Fruit fly (Drosophila melanogaster): ENCODE data around the gene Krn.

Gene Krn

DNA sequence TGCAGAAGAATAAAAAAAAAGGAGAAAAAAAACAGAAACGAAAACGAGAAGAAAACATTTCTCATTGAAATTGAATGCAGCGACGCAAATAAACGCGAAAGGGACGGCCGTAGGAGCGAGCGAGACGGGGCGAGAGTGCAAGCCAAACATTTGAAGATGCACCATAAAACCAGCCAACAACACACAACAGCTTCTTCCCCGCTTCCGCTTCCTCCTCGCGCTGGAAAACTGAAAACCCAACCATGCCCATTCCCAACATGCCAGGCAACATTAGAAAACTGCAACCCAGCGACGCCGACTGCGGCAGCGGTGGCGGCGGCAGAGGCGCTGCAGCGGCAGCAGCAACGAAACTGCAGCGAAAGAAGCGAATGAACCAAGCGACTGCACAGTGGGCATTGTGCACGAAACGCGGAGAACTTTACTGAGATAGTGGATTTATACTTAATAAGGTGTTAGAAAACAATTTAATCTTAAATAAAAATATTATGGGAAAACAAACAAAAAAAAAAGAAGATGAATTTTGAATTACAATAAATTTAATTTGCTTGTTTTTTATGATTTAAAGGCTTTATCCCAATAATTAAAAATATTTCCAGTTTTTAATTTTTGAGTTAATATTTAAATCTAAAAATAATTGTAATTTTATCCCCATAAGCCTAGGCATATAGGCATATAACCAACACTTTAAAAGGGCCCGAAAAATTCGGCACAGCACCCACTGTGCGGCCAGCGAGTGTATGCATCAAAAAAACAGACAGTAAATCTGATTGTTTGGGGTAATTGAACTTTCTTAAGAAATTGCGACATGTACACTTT is 43.0 kb downstream of the Krn start (continued):
- no peak for TF ChIP-seq CG10274 (GFP tag; optimal IDR thresholded peaks at IDR 0.05)
- TF ChIP-seq dm (GFP tag; optimal IDR thresholded peaks at IDR 0.05), result no peak
- peak; percentile 66 for TF ChIP-seq CG8924 (tag; optimal IDR thresholded peaks at IDR 0.05)
- peak; percentile 70 for TF ChIP-seq corto (GFP tag; optimal IDR thresholded peaks at IDR 0.05)
- peak; percentile 95 for TF ChIP-seq CG17361 (GFP tag; IDR thresholded peaks at IDR 0.05)
- peak; percentile 87 for TF ChIP-seq Ssrp (tag; optimal IDR thresholded peaks at IDR 0.05)
- no peak for TF ChIP-seq CG15073 (GFP tag; optimal IDR thresholded peaks at IDR 0.05)
- peak; percentile 74 for TF ChIP-seq CG10267 (tag; optimal IDR thresholded peaks at IDR 0.05)
- TF ChIP-seq bcd (GFP tag; optimal IDR thresholded peaks at IDR 0.05), result peak; percentile 70
- TF ChIP-seq trh (GFP tag; optimal IDR thresholded peaks at IDR 0.05), result peak; percentile 14
- peak; percentile 68 for TF ChIP-seq gsb-n (tag; optimal IDR thresholded peaks at IDR 0.05)
- TF ChIP-seq rib (GFP tag; IDR thresholded peaks at IDR 0.05), result no peak
- TF ChIP-seq Dp (GFP tag; optimal IDR thresholded peaks at IDR 0.05), result no peak
- peak; percentile 34 for TF ChIP-seq Fer1 (GFP tag; optimal IDR thresholded peaks at IDR 0.05)
- TF ChIP-seq Stat92E (GFP tag; optimal IDR thresholded peaks at IDR 0.05), result peak in 1 of 3 experiments; percentile 26
- TF ChIP-seq Kr (GFP tag; optimal IDR thresholded peaks at IDR 0.05), result no peak
- no peak for TF ChIP-seq amos (GFP tag; IDR thresholded peaks at IDR 0.05; ENCODE audit: partially characterized antibody)
- TF ChIP-seq CG6254 (GFP tag; optimal IDR thresholded peaks at IDR 0.05), result peak; percentile 75
- TF ChIP-seq ftz-f1 (GFP tag; optimal IDR thresholded peaks at IDR 0.05), result no peak
- TF ChIP-seq CG18476 (GFP tag; optimal IDR thresholded peaks at IDR 0.05), result peak; percentile 36
- no peak for TF ChIP-seq Dll (GFP tag; IDR thresholded peaks at IDR 0.05; ENCODE audit: partially characterized antibody)
- no peak for TF ChIP-seq Hand (GFP tag; optimal IDR thresholded peaks at IDR 0.05)
- peak; percentile 55 for TF ChIP-seq tio (GFP tag; optimal IDR thresholded peaks at IDR 0.05)
- peak; percentile 64 for TF ChIP-seq PHDP (tag; optimal IDR thresholded peaks at IDR 0.05)
- TF ChIP-seq Usf (GFP tag; optimal IDR thresholded peaks at IDR 0.05), result peak; percentile 35

DNA sequence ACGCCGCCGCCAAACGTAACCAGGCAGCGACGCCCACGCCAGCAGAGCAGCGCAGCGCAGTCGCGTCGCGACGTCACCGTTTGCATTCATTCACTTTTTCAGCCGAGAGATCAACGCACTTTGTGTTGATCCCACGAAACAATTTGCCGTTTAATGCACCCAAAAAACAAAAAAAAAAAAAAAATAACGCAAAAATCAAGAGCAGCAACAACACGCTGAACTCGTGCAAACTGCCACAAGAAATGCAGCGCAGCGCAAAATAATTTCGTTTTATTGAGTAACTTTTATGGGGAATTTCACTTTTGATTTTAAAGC is 45.1 kb downstream of the Krn start:
- TF ChIP-seq danr (GFP tag; IDR thresholded peaks at IDR 0.05) (no peak), CG11247 (GFP tag; IDR thresholded peaks at IDR 0.05) (0 out of 2 replicates have a peak, but pooled peaks have one; percentile 28)

DNA sequence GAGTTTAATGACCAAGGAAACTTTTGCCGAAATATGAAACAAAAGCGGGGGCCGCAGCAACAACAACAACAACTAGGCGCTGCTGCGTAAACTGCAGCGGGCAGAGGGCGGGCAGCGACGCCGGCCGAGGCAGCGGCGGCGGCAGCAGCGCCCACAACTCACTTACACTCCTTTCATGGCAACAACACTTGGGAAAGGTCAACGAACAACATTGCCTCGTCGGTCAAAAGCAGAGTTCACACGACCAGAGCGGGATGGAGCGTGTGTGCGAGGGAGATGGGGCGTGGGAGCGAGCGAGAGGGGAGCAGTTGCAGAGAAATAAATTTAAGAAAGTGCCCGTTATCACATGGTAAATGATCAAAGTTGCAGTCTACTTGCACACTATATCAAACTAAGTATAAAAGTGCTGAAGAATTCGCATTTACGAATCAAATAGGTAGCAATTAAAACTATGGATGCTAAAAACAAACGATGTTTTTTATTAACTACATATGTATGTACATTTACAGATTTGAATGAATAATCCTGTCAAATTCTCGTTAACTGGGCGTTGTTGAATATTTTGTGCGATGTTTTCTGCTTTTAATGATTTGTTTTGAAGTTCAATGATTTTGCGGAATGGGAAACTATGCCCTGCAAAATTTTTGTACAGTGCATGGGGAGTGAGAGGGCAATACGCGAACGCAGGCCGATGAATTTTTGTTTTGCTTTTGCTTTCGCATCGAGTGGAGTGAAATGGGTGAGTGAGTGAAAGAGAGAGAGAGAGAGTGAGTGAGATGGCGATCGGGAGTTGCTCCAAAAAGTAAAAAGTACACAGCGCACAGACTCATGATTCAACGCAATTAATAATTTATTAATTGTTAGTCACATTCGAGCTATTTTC is 45.7 kb downstream of the Krn start:
- TF ChIP-seq CG1832 (GFP tag; optimal IDR thresholded peaks at IDR 0.05), result peak; percentile 61
- no peak for TF ChIP-seq fd102C (GFP tag; optimal IDR thresholded peaks at IDR 0.05)
- TF ChIP-seq sens-2 (GFP tag; IDR thresholded peaks at IDR 0.05), result no peak
- peak; percentile 4 for TF ChIP-seq bcd (GFP tag; optimal IDR thresholded peaks at IDR 0.05)
- no peak for TF ChIP-seq HLH54F (GFP tag; optimal IDR thresholded peaks at IDR 0.05)
- TF ChIP-seq sisA (GFP tag; IDR thresholded peaks at IDR 0.05), result no peak
- no peak for TF ChIP-seq CG15011 (GFP tag; optimal IDR thresholded peaks at IDR 0.05)
- TF ChIP-seq Nf-YB (GFP tag; optimal IDR thresholded peaks at IDR 0.05), result no peak
- TF ChIP-seq CG12104 (GFP tag; optimal IDR thresholded peaks at IDR 0.05), result no peak
- TF ChIP-seq chif (GFP tag; optimal IDR thresholded peaks at IDR 0.05), result peak in 1 of 2 experiments; percentile 2
- no peak for TF ChIP-seq CG12744 (GFP tag; optimal IDR thresholded peaks at IDR 0.05)
- TF ChIP-seq sens (GFP tag), result peak; percentile 50
- TF ChIP-seq Sox102F (GFP tag; optimal IDR thresholded peaks at IDR 0.05), result peak; percentile 26
- no peak for TF ChIP-seq CG10565 (GFP tag; optimal IDR thresholded peaks at IDR 0.05)
- TF ChIP-seq lov (optimal IDR thresholded peaks at IDR 0.05), result no peak
- no peak for TF ChIP-seq lov (GFP tag; IDR thresholded peaks at IDR 0.05)
- no peak for TF ChIP-seq jigr1 (GFP tag; IDR thresholded peaks at IDR 0.05)
- TF ChIP-seq schlank (tag; optimal IDR thresholded peaks at IDR 0.05), result no peak
- TF ChIP-seq Opbp (GFP tag; IDR thresholded peaks at IDR 0.05; ENCODE audit: partially characterized antibody), result no peak
- no peak for TF ChIP-seq NfI (GFP tag; optimal IDR thresholded peaks at IDR 0.05)

Data from whole organism, embryonic.